Worm (Caenorhabditis elegans) whole organism, late embryonic: ENCODE data around the gene mrp-6.
A peak's percentile ranks its signal among the peaks of the same experiment; 100 is the strongest.

ENCODE experiments used
- K02D7.2 ChIP-seq: sonication (generic microtip); optimal IDR thresholded peaks from 2 replicates; lab custom pipeline; 2017; ENCODE audit warnings: mild to moderate bottlenecking, missing genetic modification characterization, missing compliant biosample characterization
- Y22D7AL.16 ChIP-seq: sonication (generic microtip); optimal IDR thresholded peaks from 2 replicates; lab custom pipeline; 2016; ENCODE audit warnings: missing genetic modification characterization, missing compliant biosample characterization
- ahr-1 ChIP-seq: sonication (generic microtip); optimal IDR thresholded peaks from 2 replicates; lab custom pipeline; 2016; ENCODE audit warnings: missing genetic modification characterization, missing compliant biosample characterization
- ama-1 ChIP-seq: fragments of 150-350 bp; optimal IDR thresholded peaks from 2 replicates; lab custom pipeline; 2014
- ceh-18 ChIP-seq: sonication (generic microtip); optimal IDR thresholded peaks from 2 replicates; lab custom pipeline; 2016; ENCODE audit warnings: missing genetic modification characterization, missing compliant biosample characterization
- ceh-19 ChIP-seq: fragments of 200-800 bp; sonication (Bioruptor generic); optimal IDR thresholded peaks from 2 replicates; lab custom pipeline; 2018; ENCODE audit warnings: mild to moderate bottlenecking, missing genetic modification characterization, missing compliant biosample characterization
- ceh-2 ChIP-seq: sonication (generic microtip); optimal IDR thresholded peaks from 2 replicates; lab custom pipeline; 2016; ENCODE audit warnings: missing genotype, missing genetic modification characterization, missing compliant biosample characterization
- ceh-30 ChIP-seq: fragments of 150-350 bp; optimal IDR thresholded peaks from 2 replicates; lab custom pipeline; 2014; ENCODE audit warnings: missing biosample characterization, missing genetic modification characterization
- ceh-31 ChIP-seq: sonication (generic microtip); optimal IDR thresholded peaks from 2 replicates; lab custom pipeline; 2016; ENCODE audit warnings: missing genetic modification characterization, missing compliant biosample characterization
- ceh-45 ChIP-seq: fragments of 200-800 bp; sonication (Bioruptor generic); IDR thresholded peaks from 2 replicates; pipeline ENCODE4 v1.3.6; 2022; ENCODE audit warnings: missing genetic modification reagents, missing genetic modification characterization, missing compliant biosample characterization
- ceh-9 ChIP-seq: sonication (generic microtip); optimal IDR thresholded peaks from 2 replicates; lab custom pipeline; 2016; ENCODE audit warnings: mild to moderate bottlenecking, missing genetic modification characterization, inconsistent platforms, missing compliant biosample characterization
- dve-1 ChIP-seq: sonication (generic microtip); optimal IDR thresholded peaks from 2 replicates; lab custom pipeline; 2017; ENCODE audit warnings: antibody characterized with exemption, mild to moderate bottlenecking, missing genetic modification characterization, missing compliant biosample characterization
- elt-2 ChIP-seq: sonication (generic microtip); optimal IDR thresholded peaks from 2 replicates; lab custom pipeline; 2016; ENCODE audit warnings: missing genetic modification reagents, missing genetic modification characterization, missing compliant biosample characterization
- ets-4 ChIP-seq: sonication (generic microtip); optimal IDR thresholded peaks from 2 replicates; lab custom pipeline; 2016; ENCODE audit warnings: missing genetic modification characterization, missing compliant biosample characterization
- fax-1 ChIP-seq: sonication (generic microtip); optimal IDR thresholded peaks from 2 replicates; lab custom pipeline; 2016; ENCODE audit warnings: missing genotype, missing genetic modification characterization, missing compliant biosample characterization
- hlh-13 ChIP-seq: fragments of 200-800 bp; sonication (Bioruptor generic); optimal IDR thresholded peaks from 2 replicates; lab custom pipeline; 2018; ENCODE audit warnings: mild to moderate bottlenecking, missing genetic modification characterization, missing compliant biosample characterization
- hlh-15 ChIP-seq: sonication (generic microtip); optimal IDR thresholded peaks from 2 replicates; lab custom pipeline; 2016; ENCODE audit warnings: missing genetic modification characterization, missing compliant biosample characterization
- hlh-8 ChIP-seq: sonication (generic microtip); optimal IDR thresholded peaks from 2 replicates; lab custom pipeline; 2016; ENCODE audit warnings: missing genotype, missing genetic modification characterization, missing compliant biosample characterization
- lin-11 ChIP-seq: fragments of 200-800 bp; sonication (Bioruptor generic); optimal IDR thresholded peaks from 2 replicates; lab custom pipeline; 2018; ENCODE audit warnings: mild to moderate bottlenecking, missing genetic modification characterization, missing compliant biosample characterization
- nhr-11 ChIP-seq: fragments of 150-350 bp; optimal IDR thresholded peaks from 2 replicates; lab custom pipeline; 2014; ENCODE audit warnings: missing biosample characterization, missing genetic modification characterization
- odd-2 ChIP-seq: sonication (generic microtip); optimal IDR thresholded peaks from 2 replicates; lab custom pipeline; 2017; ENCODE audit warnings: antibody characterized with exemption, mild to moderate bottlenecking, missing genetic modification characterization, missing compliant biosample characterization
- pat-9 ChIP-seq: fragments of 200-800 bp; sonication (Bioruptor generic); optimal IDR thresholded peaks from 2 replicates; lab custom pipeline; 2018; ENCODE audit warnings: mild to moderate bottlenecking, missing genetic modification characterization, moderate library complexity, missing compliant biosample characterization
- ref-2 ChIP-seq: sonication (generic microtip); optimal IDR thresholded peaks from 2 replicates; lab custom pipeline; 2016; ENCODE audit warnings: missing genetic modification characterization, missing compliant biosample characterization
- rnt-1 ChIP-seq: sonication (generic microtip); optimal IDR thresholded peaks from 2 replicates; lab custom pipeline; 2016; ENCODE audit warnings: missing genetic modification characterization, missing compliant biosample characterization
- sdc-2 ChIP-seq: sonication (generic microtip); optimal IDR thresholded peaks from 2 replicates; lab custom pipeline; 2016; ENCODE audit warnings: missing genotype, missing genetic modification characterization, missing compliant biosample characterization
- sox-4 ChIP-seq: sonication (generic microtip); optimal IDR thresholded peaks from 2 replicates; lab custom pipeline; 2017; ENCODE audit warnings: mild to moderate bottlenecking, missing genetic modification characterization, inconsistent platforms, missing compliant biosample characterization
- syd-9 ChIP-seq: sonication (generic microtip); optimal IDR thresholded peaks from 2 replicates; lab custom pipeline; 2016; ENCODE audit warnings: mild to moderate bottlenecking, missing genetic modification characterization, moderate library complexity, missing compliant biosample characterization
- tbx-2 ChIP-seq: sonication (generic microtip); optimal IDR thresholded peaks from 2 replicates; lab custom pipeline; 2016; ENCODE audit warnings: missing genetic modification characterization, missing compliant biosample characterization
- ttx-3 ChIP-seq: sonication (generic microtip); optimal IDR thresholded peaks from 2 replicates; lab custom pipeline; 2016; ENCODE audit warnings: missing genetic modification reagents, missing genetic modification characterization, missing compliant biosample characterization
- unc-86 ChIP-seq: sonication (generic microtip); optimal IDR thresholded peaks from 2 replicates; lab custom pipeline; 2016; ENCODE audit warnings: missing genetic modification characterization, missing compliant biosample characterization
- zip-5 ChIP-seq: sonication (generic microtip); optimal IDR thresholded peaks from 2 replicates; lab custom pipeline; 2016; ENCODE audit warnings: missing genetic modification characterization, missing compliant biosample characterization

Gene mrp-6

DNA sequence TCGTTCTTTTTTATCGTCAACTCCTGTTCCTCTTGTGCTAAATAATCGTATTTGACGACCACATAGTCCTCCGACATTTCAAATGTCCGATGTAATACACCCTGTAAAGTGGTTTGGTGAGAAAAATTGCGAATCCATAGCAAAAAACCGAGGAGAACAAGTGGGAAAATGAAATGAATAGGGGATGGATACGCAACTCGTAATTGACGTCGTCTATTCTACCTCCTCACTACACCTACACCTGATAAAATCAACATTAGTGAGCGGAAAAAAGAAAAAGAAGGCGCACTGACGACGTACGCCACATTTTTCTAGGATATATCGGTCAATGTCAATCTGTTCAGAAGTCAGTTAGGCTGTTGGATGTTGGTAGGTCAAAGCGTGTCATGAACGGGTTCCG is 33.2 kb downstream of the mrp-6 start, which contains the start of gene nck-1:
Gene nck-1 (minus strand): TSS at position 101 of the 400 bp plus-strand sequence.
- no peak for TF ChIP-seq fax-1 (tag; lab: Kevin White, UChicago)
- no peak for TF ChIP-seq elt-2 (tag; lab: Kevin White, UChicago)
- TF ChIP-seq ref-2 (tag; lab: Kevin White, UChicago) = no peak
- TF ChIP-seq unc-86 (tag; lab: Kevin White, UChicago) = no peak
- no peak for TF ChIP-seq ets-4 (tag; lab: Kevin White, UChicago)
- TF ChIP-seq sox-4 (tag; lab: Kevin White, UChicago) = no peak
- no peak for TF ChIP-seq hlh-13
- no peak for TF ChIP-seq pat-9 (tag; lab: Kevin White, UChicago)
- no peak for TF ChIP-seq ttx-3
- TF ChIP-seq rnt-1 (tag; lab: Kevin White, UChicago) = no peak
- no peak for TF ChIP-seq syd-9 (tag; lab: Kevin White, UChicago)
- TF ChIP-seq ahr-1 (tag; lab: Kevin White, UChicago) = no peak
- TF ChIP-seq, all 69 proteins: peak for 0

DNA sequence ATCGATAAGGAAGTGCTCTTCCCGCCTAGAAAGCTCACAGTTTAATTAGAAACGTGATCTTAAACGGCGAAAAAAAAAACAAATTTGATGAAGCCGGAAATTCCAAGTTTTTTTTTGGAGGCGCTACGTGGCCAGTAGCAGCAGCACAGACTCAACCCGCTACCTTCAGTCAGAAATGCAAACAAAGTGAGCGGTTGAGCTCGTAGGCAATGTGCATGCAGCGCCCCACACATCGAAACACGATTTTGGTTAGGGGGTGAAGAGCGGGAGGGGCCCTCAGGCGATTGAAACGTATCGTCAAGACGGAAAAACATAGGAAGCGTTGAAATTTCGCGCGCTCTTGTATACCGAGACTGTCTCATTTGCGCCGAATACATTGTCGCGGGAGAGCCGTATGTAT is 35.4 kb downstream of the mrp-6 start:
- peak; percentile 21 for TF ChIP-seq ceh-31
- no peak for TF ChIP-seq hlh-8 (tag; lab: Kevin White, UChicago)

DNA sequence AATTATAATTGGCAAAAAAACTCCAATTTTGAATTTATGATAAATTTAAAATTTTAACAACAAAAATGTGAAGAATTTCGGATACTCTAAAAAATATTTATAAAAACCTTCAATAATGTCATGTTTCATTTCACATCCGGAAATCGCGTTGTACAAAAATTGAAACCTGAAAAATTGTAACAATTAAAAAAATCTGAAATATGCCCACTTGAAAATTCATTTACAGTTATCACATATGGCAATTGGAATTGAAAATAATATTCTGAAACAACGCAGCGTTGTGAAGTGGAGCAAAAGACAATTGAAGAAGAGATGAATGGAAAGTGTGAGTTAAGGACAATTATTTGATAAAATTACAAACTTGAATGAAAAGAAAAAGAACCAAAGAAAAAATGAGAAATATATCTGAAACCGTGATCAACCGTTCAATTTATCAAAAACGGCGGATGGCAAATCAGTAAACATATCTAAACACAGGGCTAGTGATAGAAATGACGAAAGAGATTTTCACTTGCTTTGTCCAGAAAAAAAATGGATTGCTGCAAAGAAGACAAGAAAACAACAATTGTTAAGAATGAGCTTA is 38.0 kb downstream of the mrp-6 start:
- TF ChIP-seq ama-1 = no peak
- TF ChIP-seq, all 69 proteins: peak for 0

DNA sequence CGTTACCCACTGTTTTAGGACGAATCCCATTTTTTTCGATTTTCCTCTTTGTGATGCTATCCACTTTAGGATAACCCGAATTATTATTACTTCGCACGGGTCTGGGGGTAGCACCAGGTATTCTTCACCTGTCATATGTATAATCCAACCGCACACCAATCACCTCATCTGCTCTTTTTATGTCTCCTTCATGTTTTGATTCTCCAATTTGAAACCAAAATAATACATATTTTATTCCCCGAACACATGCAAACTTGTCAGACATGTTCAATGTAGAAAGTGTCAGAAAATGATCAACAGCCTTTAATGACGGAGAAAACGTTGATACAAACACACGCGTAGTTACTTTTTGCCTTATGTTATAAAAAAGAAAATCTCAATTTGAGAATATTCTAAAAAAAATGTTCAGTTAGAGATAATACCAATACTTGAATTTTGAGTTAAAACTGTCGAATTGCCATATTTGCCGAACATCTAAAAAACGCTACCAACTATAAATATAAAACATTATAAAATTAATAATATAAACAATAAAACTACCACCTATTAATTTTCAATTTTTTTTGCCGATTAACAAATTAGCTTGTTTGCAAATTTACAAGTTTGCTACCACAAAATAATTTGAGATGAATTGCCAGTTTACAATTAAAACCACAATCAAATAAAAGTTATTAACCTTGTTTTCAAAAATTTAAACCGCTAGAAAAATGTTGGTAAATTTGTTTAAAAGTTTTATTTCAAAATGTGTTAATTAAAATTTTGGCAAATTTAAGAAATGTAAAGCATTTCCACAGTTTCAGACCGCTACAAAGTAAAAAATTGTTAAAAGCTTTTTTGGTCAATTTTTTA is 38.7 kb downstream of the mrp-6 start:
- TF ChIP-seq odd-2 (tag; lab: Kevin White, UChicago) (no peak), Y22D7AL.16 (no peak), ceh-45 (GFP tag; lab: Robert Waterston, UW) (no peak), ceh-19 (no peak), ceh-18 (tag; lab: Kevin White, UChicago) (no peak), nhr-11 (no peak), K02D7.2 (no peak), sdc-2 (tag; lab: Kevin White, UChicago) (no peak), ceh-2 (tag; lab: Kevin White, UChicago) (no peak), dve-1 (no peak), zip-5 (tag; lab: Kevin White, UChicago) (no peak), lin-11 (tag; lab: Kevin White, UChicago) (no peak), ceh-9 (tag; lab: Kevin White, UChicago) (no peak), hlh-15 (tag; lab: Kevin White, UChicago) (no peak), tbx-2 (tag; lab: Kevin White, UChicago) (no peak)

DNA sequence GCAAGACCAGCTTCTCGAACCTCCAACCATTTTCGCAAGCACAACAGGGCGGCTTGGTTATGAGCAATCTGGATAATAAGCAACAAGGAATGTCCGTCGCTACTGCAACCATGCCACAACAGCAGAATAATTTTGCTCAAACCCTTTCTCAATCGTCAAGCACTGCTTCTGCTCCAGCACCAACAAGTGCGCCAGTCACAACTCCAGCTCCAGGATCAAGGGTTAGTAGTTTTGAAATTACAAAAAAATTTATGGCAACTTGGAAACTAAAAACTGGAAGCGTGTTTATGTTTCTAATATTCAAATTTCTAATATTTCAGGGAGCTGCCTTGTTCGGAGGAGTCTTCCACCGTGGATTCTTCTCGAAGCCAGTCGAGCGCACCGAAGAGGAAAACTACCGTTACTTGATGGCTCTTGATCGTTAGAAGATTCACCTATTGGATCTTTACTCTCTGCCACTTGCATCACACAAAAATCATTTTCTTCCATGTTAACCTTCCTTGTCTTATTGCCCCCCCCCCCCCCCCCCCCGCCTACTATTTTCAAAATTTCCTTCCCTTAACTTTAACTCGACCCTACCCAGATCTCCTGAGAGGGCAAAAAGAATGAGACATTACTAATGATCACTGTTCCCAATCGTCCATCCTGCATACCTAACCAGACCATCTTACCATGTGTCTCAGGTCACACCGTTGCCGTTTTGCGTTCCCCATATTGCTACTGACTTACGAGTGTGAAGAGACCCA is 39.6 kb downstream of the mrp-6 start:
- TF ChIP-seq ttx-3 (no peak), ceh-30 (no peak), ahr-1 (tag; lab: Kevin White, UChicago) (no peak), dve-1 (no peak), ama-1 (no peak), lin-11 (tag; lab: Kevin White, UChicago) (no peak), ets-4 (tag; lab: Kevin White, UChicago) (no peak)
